Worm (Caenorhabditis elegans) whole organism, young adult: ENCODE measurements around the gene sra-11.

Experiments
- C17E4.6 ChIP-seq: fragments of 200-800 bp; sonication (Bioruptor generic); IDR thresholded peaks from 2 replicates; pipeline ENCODE4 v1.3.6; 2022; ENCODE audit warnings: missing genetic modification reagents, missing genetic modification characterization, missing compliant biosample characterization
- D2030.7 ChIP-seq: fragments of 200-800 bp; sonication (Bioruptor generic); IDR thresholded peaks from 2 replicates; pipeline ENCODE4 v1.3.6; 2022; ENCODE audit warnings: missing genetic modification reagents, missing genetic modification characterization, missing compliant biosample characterization
- F33H1.4 ChIP-seq: fragments of 200-800 bp; sonication (Bioruptor generic); IDR thresholded peaks from 2 replicates; pipeline ENCODE4 v1.3.6; 2022; ENCODE audit warnings: missing genetic modification reagents, missing genetic modification characterization, missing compliant biosample characterization
- F37B4.10 ChIP-seq: fragments of 200-800 bp; sonication (Bioruptor generic); IDR thresholded peaks from 2 replicates; pipeline ENCODE4 v1.3.6; 2022; ENCODE audit warnings: missing genetic modification characterization, missing compliant biosample characterization
- F52B5.7 ChIP-seq: sonication (generic microtip); optimal IDR thresholded peaks from 2 replicates; lab custom pipeline; 2016; ENCODE audit warnings: mild to moderate bottlenecking, missing genetic modification characterization, missing compliant biosample characterization
- T07F8.4 ChIP-seq: sonication (generic microtip); optimal IDR thresholded peaks from 2 replicates; lab custom pipeline; 2016; ENCODE audit warnings: mild to moderate bottlenecking, missing genetic modification characterization, moderate library complexity, missing compliant biosample characterization
- Y53F4B.3 ChIP-seq: fragments of 200-800 bp; sonication (Bioruptor generic); IDR thresholded peaks from 2 replicates; pipeline ENCODE4 v1.3.6; 2022; ENCODE audit warnings: missing genetic modification reagents, missing genetic modification characterization, missing compliant biosample characterization
- Y53G8AR.9 ChIP-seq: fragments of 200-800 bp; sonication (Bioruptor generic); conservative IDR thresholded peaks from 2 replicates; pipeline ENCODE4 v1.3.6; 2022; ENCODE audit warnings: missing genetic modification reagents, missing genetic modification characterization, missing compliant biosample characterization
- Y79H2A.3 ChIP-seq: fragments of 200-800 bp; sonication (Bioruptor generic); conservative IDR thresholded peaks from 2 replicates; pipeline ENCODE4 v1.3.6; 2022; ENCODE audit warnings: missing genetic modification reagents, missing genetic modification characterization, missing compliant biosample characterization
- ZK185.1 ChIP-seq: sonication (generic microtip); optimal IDR thresholded peaks from 2 replicates; lab custom pipeline; 2016; ENCODE audit warnings: mild to moderate bottlenecking, missing genetic modification characterization, missing compliant biosample characterization; ENCODE audit not compliant: poor library complexity, severe bottlenecking
- akir-1 ChIP-seq: fragments of 200-800 bp; sonication (Bioruptor generic); optimal IDR thresholded peaks from 2 replicates; lab custom pipeline; 2018; ENCODE audit warnings: mild to moderate bottlenecking, missing genetic modification characterization, moderate library complexity, missing compliant biosample characterization
- aptf-2 ChIP-seq: fragments of 200-800 bp; sonication (Bioruptor generic); conservative IDR thresholded peaks from 2 replicates; pipeline ENCODE4 v1.3.6; 2022; ENCODE audit warnings: missing genetic modification reagents, missing genetic modification characterization, missing compliant biosample characterization
- atf-7 ChIP-seq: sonication (generic microtip); optimal IDR thresholded peaks from 2 replicates; lab custom pipeline; 2017; ENCODE audit warnings: mild to moderate bottlenecking, missing genetic modification characterization, missing compliant biosample characterization
- attf-6 ChIP-seq: fragments of 200-800 bp; sonication (Bioruptor generic); IDR thresholded peaks from 2 replicates; pipeline ENCODE4 v1.3.6; 2022; ENCODE audit warnings: missing genetic modification reagents, missing genetic modification characterization, missing compliant biosample characterization
- ceh-100 ChIP-seq: fragments of 200-800 bp; sonication (Bioruptor generic); IDR thresholded peaks from 2 replicates; pipeline ENCODE4 v1.3.6; 2022; ENCODE audit warnings: missing genetic modification reagents, missing genetic modification characterization, missing compliant biosample characterization
- ceh-40 ChIP-seq: fragments of 200-800 bp; sonication (Bioruptor generic); IDR thresholded peaks from 2 replicates; pipeline ENCODE4 v1.3.6; 2022; ENCODE audit warnings: missing genetic modification characterization, missing compliant biosample characterization
- ceh-91 ChIP-seq: fragments of 200-800 bp; sonication (Bioruptor generic); IDR thresholded peaks from 2 replicates; pipeline ENCODE4 v1.3.6; 2022; ENCODE audit warnings: missing genetic modification reagents, missing genetic modification characterization, missing compliant biosample characterization
- dox-1 ChIP-seq: fragments of 200-800 bp; sonication (Bioruptor generic); IDR thresholded peaks from 2 replicates; pipeline ENCODE4 v1.3.6; 2022; ENCODE audit warnings: missing genetic modification reagents, missing genetic modification characterization, missing compliant biosample characterization
- dpff-1 ChIP-seq: sonication (generic microtip); optimal IDR thresholded peaks from 2 replicates; lab custom pipeline; 2017; ENCODE audit warnings: mild to moderate bottlenecking, missing genetic modification characterization, missing compliant biosample characterization
- egl-18 ChIP-seq: fragments of 200-800 bp; sonication (Bioruptor generic); IDR thresholded peaks from 2 replicates; pipeline ENCODE4 v1.3.6; 2022; ENCODE audit warnings: missing genetic modification reagents, missing genetic modification characterization, missing compliant biosample characterization
- egrh-3 ChIP-seq: fragments of 200-800 bp; sonication (Bioruptor generic); IDR thresholded peaks from 2 replicates; pipeline ENCODE4 v1.3.6; 2022; ENCODE audit warnings: missing genetic modification reagents, missing genetic modification characterization, missing compliant biosample characterization
- ekl-4 ChIP-seq: fragments of 200-800 bp; sonication (Bioruptor generic); IDR thresholded peaks from 2 replicates; pipeline ENCODE4 v1.3.6; 2022; ENCODE audit warnings: missing genetic modification reagents, missing genetic modification characterization, missing compliant biosample characterization
- fkh-3 ChIP-seq: sonication (generic microtip); optimal IDR thresholded peaks from 2 replicates; lab custom pipeline; 2016; ENCODE audit warnings: mild to moderate bottlenecking, missing genetic modification characterization, missing compliant biosample characterization
- gei-17 ChIP-seq: fragments of 200-800 bp; sonication (Bioruptor generic); optimal IDR thresholded peaks from 2 replicates; lab custom pipeline; 2018; ENCODE audit warnings: mild to moderate bottlenecking, missing genetic modification characterization, missing compliant biosample characterization
- hmg-1.2 ChIP-seq: fragments of 200-800 bp; sonication (Bioruptor generic); IDR thresholded peaks from 2 replicates; pipeline ENCODE4 v1.3.6; 2022; ENCODE audit warnings: missing genetic modification reagents, missing genetic modification characterization, missing compliant biosample characterization
- hsf-1 ChIP-seq: fragments of 200-800 bp; sonication (Bioruptor generic); IDR thresholded peaks from 2 replicates; pipeline ENCODE4 v1.3.6; 2022; ENCODE audit warnings: missing genetic modification reagents, missing genetic modification characterization, missing compliant biosample characterization
- madf-3 ChIP-seq: fragments of 200-800 bp; sonication (Bioruptor generic); IDR thresholded peaks from 2 replicates; pipeline ENCODE4 v1.3.6; 2022; ENCODE audit warnings: missing genetic modification reagents, missing genetic modification characterization, missing compliant biosample characterization
- madf-6 ChIP-seq: fragments of 200-800 bp; sonication (Bioruptor generic); IDR thresholded peaks from 2 replicates; pipeline ENCODE4 v1.3.6; 2022; ENCODE audit warnings: missing genetic modification reagents, missing genetic modification characterization, missing compliant biosample characterization
- madf-8 ChIP-seq: fragments of 200-800 bp; sonication (Bioruptor generic); conservative IDR thresholded peaks from 2 replicates; pipeline ENCODE4 v1.3.6; 2022; ENCODE audit warnings: missing genetic modification reagents, missing genetic modification characterization, missing compliant biosample characterization
- mcd-1 ChIP-seq: fragments of 200-800 bp; sonication (Bioruptor generic); IDR thresholded peaks from 2 replicates; pipeline ENCODE4 v1.3.6; 2022; ENCODE audit warnings: missing genetic modification reagents, missing genetic modification characterization, missing compliant biosample characterization
- nfyb-1 ChIP-seq: fragments of 200-800 bp; sonication (Bioruptor generic); IDR thresholded peaks from 2 replicates; pipeline ENCODE4 v1.3.6; 2022; ENCODE audit warnings: missing genetic modification reagents, missing genetic modification characterization, missing compliant biosample characterization
- nhr-179 ChIP-seq: sonication (generic microtip); optimal IDR thresholded peaks from 2 replicates; lab custom pipeline; 2016; ENCODE audit warnings: mild to moderate bottlenecking, missing genetic modification characterization, missing compliant biosample characterization
- rcor-1 ChIP-seq: fragments of 200-800 bp; sonication (Bioruptor generic); IDR thresholded peaks from 2 replicates; pipeline ENCODE4 v1.3.6; 2022; ENCODE audit warnings: missing genetic modification reagents, missing genetic modification characterization, missing compliant biosample characterization
- rec-8 ChIP-seq, 2 experiments: sonication (generic microtip); optimal IDR thresholded peaks; 2 replicates each; lab custom pipeline; 2016; ENCODE audit warnings: mild to moderate bottlenecking in 2 of 2, missing genetic modification characterization in 2 of 2, missing genetic modification reagents in 2 of 2, missing genotype in 2 of 2, missing biosample characterization in 1 of 2, missing compliant biosample characterization in 1 of 2, moderate library complexity in 1 of 2
- repo-1 ChIP-seq: sonication (generic microtip); optimal IDR thresholded peaks from 2 replicates; lab custom pipeline; 2017; ENCODE audit warnings: mild to moderate bottlenecking, missing genetic modification characterization, missing compliant biosample characterization
- snpc-3.4 ChIP-seq: sonication (generic microtip); optimal IDR thresholded peaks from 2 replicates; lab custom pipeline; 2017; ENCODE audit warnings: missing genetic modification characterization, mild to moderate bottlenecking, missing compliant biosample characterization, antibody characterized with exemption, moderate library complexity, missing genotype, missing genetic modification reagents
- tlf-1 ChIP-seq: fragments of 200-800 bp; sonication (Bioruptor generic); optimal IDR thresholded peaks from 2 replicates; lab custom pipeline; 2018; ENCODE audit warnings: mild to moderate bottlenecking, missing genetic modification characterization, missing compliant biosample characterization
- xnd-1 ChIP-seq: sonication (generic microtip); optimal IDR thresholded peaks from 2 replicates; lab custom pipeline; 2016; ENCODE audit warnings: missing genotype, missing genetic modification reagents, missing genetic modification characterization, missing compliant biosample characterization
- ztf-22 ChIP-seq: fragments of 200-800 bp; sonication (Bioruptor generic); optimal IDR thresholded peaks from 2 replicates; lab custom pipeline; 2018; ENCODE audit warnings: mild to moderate bottlenecking, missing genetic modification characterization, moderate library complexity, missing compliant biosample characterization
- ztf-28 ChIP-seq: fragments of 200-800 bp; sonication (Bioruptor generic); IDR thresholded peaks from 2 replicates; pipeline ENCODE4 v1.3.6; 2022; ENCODE audit warnings: missing genetic modification reagents, missing genetic modification characterization, missing compliant biosample characterization

sra-11 gene

DNA sequence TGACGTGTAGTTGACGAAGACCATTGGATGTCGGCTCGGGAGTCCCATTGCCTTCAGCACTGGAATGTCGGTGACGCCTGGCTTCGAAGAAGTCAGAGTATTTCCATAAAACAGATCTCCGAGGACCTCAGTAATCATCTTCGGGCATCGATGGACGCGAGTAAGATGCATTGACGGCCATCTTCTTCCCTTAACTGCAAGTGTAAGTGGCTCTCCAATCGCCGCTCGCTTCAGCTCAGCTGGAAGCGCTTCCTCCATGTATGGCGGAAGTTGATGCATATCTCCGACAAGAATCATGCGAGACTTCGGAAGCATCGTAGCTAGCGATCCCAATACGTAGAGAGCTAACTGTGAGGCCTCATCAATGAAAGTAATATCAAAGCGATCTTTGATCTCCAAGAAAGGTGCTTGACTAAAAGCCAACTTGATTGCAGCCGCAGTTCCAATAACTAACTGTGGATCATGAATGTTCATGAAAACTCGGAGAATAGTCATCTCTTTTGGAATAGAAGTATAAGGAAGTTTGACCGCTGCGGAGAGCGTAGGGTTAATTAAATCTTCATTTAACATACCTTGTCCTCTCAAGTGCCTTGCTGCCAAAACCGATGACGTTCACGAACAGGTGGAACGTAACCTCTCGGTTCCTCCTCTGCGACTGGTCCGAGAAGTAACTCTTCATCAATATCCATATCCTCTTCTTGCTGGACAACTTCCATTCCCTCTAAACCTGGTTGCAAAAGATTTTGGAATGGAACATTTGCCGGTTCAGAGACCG, 24.0 kb upstream of the sra-11 start (continued):
- no peak for TF ChIP-seq gei-17
- no peak for TF ChIP-seq repo-1
- no peak for TF ChIP-seq fkh-3 (tag; lab: Kevin White, UChicago)
- TF ChIP-seq atf-7 (tag; lab: Kevin White, UChicago) = no peak
- no peak for TF ChIP-seq ztf-22 (GFP tag; lab: Kevin White, UChicago)
- TF ChIP-seq C17E4.6 (GFP tag; lab: Robert Waterston, UW) = no peak; the same call in 1 of the 2 replicates
- TF ChIP-seq madf-8 (GFP tag; lab: Robert Waterston, UW) = 0 out of 2 replicates have a peak, but pooled peaks have one; percentile 3
- TF ChIP-seq aptf-2 (GFP tag; lab: Robert Waterston, UW) = no peak
- TF ChIP-seq dpff-1 (tag; lab: Kevin White, UChicago) = peak; percentile 56
- TF ChIP-seq D2030.7 (GFP tag; lab: Robert Waterston, UW) = no peak; the same call in none of the 2 replicates
- no peak for TF ChIP-seq snpc-3.4 (tag; lab: Kevin White, UChicago)
- TF ChIP-seq Y53F4B.3 = 0 out of 2 replicates have a peak, but pooled peaks have one; percentile 9
- TF ChIP-seq ztf-28 (GFP tag; lab: Robert Waterston, UW) = no peak

- TF ChIP-seq ceh-40 (GFP tag; lab: Robert Waterston, UW) (0 out of 2 replicates have a peak, but pooled peaks have one; percentile 13), F37B4.10 (GFP tag; lab: Robert Waterston, UW) (0 out of 2 replicates have a peak, but pooled peaks have one; percentile 70), ztf-28 (GFP tag; lab: Robert Waterston, UW) (0 out of 2 replicates have a peak, but pooled peaks have one; percentile 58), madf-8 (GFP tag; lab: Robert Waterston, UW) (peak; percentile 57), ceh-100 (peak; percentile 22; the same call in 1 of the 2 replicates), F33H1.4 (GFP tag; lab: Robert Waterston, UW) (peak; percentile 49), dox-1 (GFP tag; lab: Robert Waterston, UW) (peak; percentile 52; the same call in 1 of the 2 replicates), mcd-1 (GFP tag; lab: Robert Waterston, UW) (peak; percentile 45; the same call in 1 of the 2 replicates), madf-6 (peak; percentile 64), hsf-1 (GFP tag; lab: Robert Waterston, UW) (peak; percentile 91), ceh-91 (GFP tag; lab: Robert Waterston, UW) (peak; percentile 35; the same call in 1 of the 2 replicates), madf-3 (GFP tag; lab: Robert Waterston, UW) (peak; percentile 78; the same call in 1 of the 2 replicates), egrh-3 (peak; percentile 98)
Observed at ce11 chrII:10932725-10933124, 22.6 kb upstream of the sra-11 start.

- no peak for TF ChIP-seq nhr-179
- TF ChIP-seq ekl-4 = peak; percentile 53; the same call in 1 of the 2 replicates
- peak; percentile 92 for TF ChIP-seq Y79H2A.3 (GFP tag; lab: Robert Waterston, UW)
- TF ChIP-seq egrh-3 = no peak
- no peak for TF ChIP-seq ceh-100
- TF ChIP-seq Y53G8AR.9 (GFP tag; lab: Robert Waterston, UW) = peak; percentile 20; the same call in 1 of the 2 replicates
- TF ChIP-seq akir-1 (GFP tag; lab: Kevin White, UChicago) = no peak
- TF ChIP-seq F52B5.7 (tag; lab: Kevin White, UChicago) = no peak
- peak; percentile 13; the same call in 1 of the 2 replicates for TF ChIP-seq rcor-1 (GFP tag; lab: Robert Waterston, UW)
- no peak for TF ChIP-seq ZK185.1 (tag; lab: Kevin White, UChicago)
- TF ChIP-seq dox-1 (GFP tag; lab: Robert Waterston, UW) = 0 out of 2 replicates have a peak, but pooled peaks have one; percentile 16
- TF ChIP-seq nfyb-1 (GFP tag; lab: Robert Waterston, UW) = no peak
- TF ChIP-seq madf-8 (GFP tag; lab: Robert Waterston, UW) = peak; percentile 9; the same call in 1 of the 2 replicates
- TF ChIP-seq T07F8.4 = no peak
- TF ChIP-seq hmg-1.2 = no peak
- TF ChIP-seq gei-17 = no peak
- peak; percentile 53 for TF ChIP-seq madf-6
- no peak for TF ChIP-seq rec-8 (tag; optimal IDR thresholded peaks at IDR 0.05; lab: Kevin White, UChicago)
- TF ChIP-seq tlf-1 (GFP tag; lab: Kevin White, UChicago) = no peak
- TF ChIP-seq xnd-1 (tag; lab: Kevin White, UChicago) = peak; percentile 19
- TF ChIP-seq egl-18 = no peak
- no peak for TF ChIP-seq attf-6
- no peak for TF ChIP-seq madf-3 (GFP tag; lab: Robert Waterston, UW)
Observed at ce11 chrII:10932305-10932704, 22.2 kb upstream of the sra-11 start.
